Fruit fly (Drosophila melanogaster) whole organism, prepupa: ENCODE measurements around the gene PNKP.

ENCODE experiments used
- CG10631 ChIP-seq: fragments of 200-800 bp; sonication (Bioruptor generic); optimal IDR thresholded peaks from 2 replicates; lab custom pipeline; 2016; ENCODE audit warnings: missing biosample characterization, missing genetic modification characterization
- CG10669 ChIP-seq: fragments of 200-800 bp; sonication (Bioruptor generic); optimal IDR thresholded peaks from 3 replicates; lab custom pipeline; 2018; ENCODE audit warnings: missing biosample characterization, mild to moderate bottlenecking, missing genetic modification characterization, moderate library complexity
- CG11762 ChIP-seq: fragments of 200-800 bp; sonication (Bioruptor generic); optimal IDR thresholded peaks from 3 replicates; lab custom pipeline; 2016; ENCODE audit warnings: missing biosample characterization, missing genetic modification characterization; ENCODE audit not compliant: insufficient read depth
- CG1621 ChIP-seq: fragments of 200-800 bp; sonication (Bioruptor generic); optimal IDR thresholded peaks from 3 replicates; lab custom pipeline; 2018; ENCODE audit warnings: missing biosample characterization, mild to moderate bottlenecking, missing genetic modification characterization
- CG16779 ChIP-seq: fragments of 200-800 bp; sonication (Bioruptor generic); optimal IDR thresholded peaks from 3 replicates; lab custom pipeline; 2017; ENCODE audit warnings: missing biosample characterization, mild to moderate bottlenecking, missing genetic modification characterization
- CG3032 ChIP-seq: fragments of 200-800 bp; optimal IDR thresholded peaks from 2 replicates; lab custom pipeline; 2019; ENCODE audit warnings: missing biosample characterization, mild to moderate bottlenecking, missing genetic modification characterization, moderate library complexity
- CG34406 ChIP-seq: fragments of 200-800 bp; sonication (Bioruptor generic); optimal IDR thresholded peaks from 3 replicates; lab custom pipeline; 2016; ENCODE audit warnings: missing biosample characterization, missing genetic modification characterization
- CG3919 ChIP-seq: fragments of 200-800 bp; sonication (Bioruptor generic); optimal IDR thresholded peaks from 3 replicates; lab custom pipeline; 2016; ENCODE audit warnings: missing biosample characterization, missing genetic modification characterization
- CG6792 ChIP-seq: fragments of 200-800 bp; sonication (Bioruptor generic); optimal IDR thresholded peaks from 3 replicates; lab custom pipeline; 2016; ENCODE audit warnings: missing biosample characterization, missing genetic modification characterization
- CG6808 ChIP-seq: fragments of 200-800 bp; sonication (Bioruptor generic); optimal IDR thresholded peaks from 3 replicates; lab custom pipeline; 2017; ENCODE audit warnings: missing biosample characterization, missing genetic modification characterization, mild to moderate bottlenecking, moderate library complexity, missing genetic modification reagents
- CG8119 ChIP-seq: fragments of 200-800 bp; sonication (Bioruptor generic); IDR thresholded peaks from 3 replicates; pipeline ENCODE4 v1.3.6; 2022; ENCODE audit warnings: missing biosample characterization, missing genetic modification characterization
- CG8632 ChIP-seq: fragments of 200-800 bp; sonication (Bioruptor generic); optimal IDR thresholded peaks from 3 replicates; lab custom pipeline; 2016; ENCODE audit warnings: missing biosample characterization, missing genetic modification characterization
- CG9139 ChIP-seq: fragments of 200-800 bp; sonication (Bioruptor generic); optimal IDR thresholded peaks from 3 replicates; lab custom pipeline; 2017; ENCODE audit warnings: missing biosample characterization, mild to moderate bottlenecking, missing genetic modification characterization
- Eip78C ChIP-seq: fragments of 200-800 bp; sonication (Bioruptor generic); peaks from one replicate; lab custom pipeline; 2016; ENCODE audit warnings: missing biosample characterization, missing genetic modification characterization
- Hr39 ChIP-seq: fragments of 200-800 bp; sonication (Bioruptor generic); optimal IDR thresholded peaks from 2 replicates; lab custom pipeline; 2016; ENCODE audit warnings: missing biosample characterization, missing genetic modification characterization
- Smox ChIP-seq: fragments of 200-800 bp; sonication (Bioruptor generic); optimal IDR thresholded peaks from 3 replicates; lab custom pipeline; 2016; ENCODE audit warnings: missing biosample characterization, missing genetic modification characterization
- Sox14 ChIP-seq: fragments of 200-800 bp; sonication (Bioruptor generic); optimal IDR thresholded peaks from 3 replicates; lab custom pipeline; 2016; ENCODE audit warnings: missing biosample characterization, missing genetic modification characterization
- cyc ChIP-seq: fragments of 200-800 bp; sonication (Bioruptor generic); optimal IDR thresholded peaks from 3 replicates; lab custom pipeline; 2016; ENCODE audit warnings: missing biosample characterization, missing genetic modification characterization
- dsx ChIP-seq: fragments of 200-800 bp; optimal IDR thresholded peaks from 3 replicates; lab custom pipeline; 2019; ENCODE audit warnings: missing biosample characterization, mild to moderate bottlenecking, missing genetic modification characterization, moderate library complexity; ENCODE audit not compliant: poor library complexity, severe bottlenecking
- fd59A ChIP-seq: fragments of 200-800 bp; sonication (Bioruptor generic); optimal IDR thresholded peaks from 2 replicates; lab custom pipeline; 2017; ENCODE audit warnings: missing biosample characterization, mild to moderate bottlenecking, missing genetic modification characterization, missing genetic modification reagents
- fd85E ChIP-seq: fragments of 200-800 bp; sonication (Bioruptor generic); optimal IDR thresholded peaks from 3 replicates; lab custom pipeline; 2016; ENCODE audit warnings: missing biosample characterization, missing genetic modification characterization
- fkh ChIP-seq: fragments of 200-800 bp; sonication (Bioruptor generic); optimal IDR thresholded peaks from 3 replicates; lab custom pipeline; 2017; ENCODE audit warnings: missing biosample characterization, mild to moderate bottlenecking, missing genetic modification characterization, moderate library complexity
- net ChIP-seq: fragments of 200-800 bp; sonication (Bioruptor generic); optimal IDR thresholded peaks from 3 replicates; lab custom pipeline; 2016; ENCODE audit warnings: missing biosample characterization, missing genetic modification characterization
- salr ChIP-seq, 2 experiments: fragments of 200-800 bp; sonication (Bioruptor generic); optimal IDR thresholded peaks; 3 replicates each; lab custom pipeline; 2016 to 2018; ENCODE audit warnings: missing biosample characterization in 2 of 2, missing genetic modification characterization in 2 of 2, mild to moderate bottlenecking in 1 of 2
- svp ChIP-seq: fragments of 200-800 bp; sonication (Bioruptor generic); peaks from one replicate; lab custom pipeline; 2016; ENCODE audit warnings: missing biosample characterization, missing genetic modification characterization
- vri ChIP-seq: fragments of 200-800 bp; sonication (Bioruptor generic); optimal IDR thresholded peaks from 3 replicates; lab custom pipeline; 2016; ENCODE audit warnings: missing biosample characterization, mild to moderate bottlenecking, missing genetic modification characterization

PNKP gene

dm6 chr3R:8343251-8343744 is at the start of gene PNKP, which contains the start of gene COX7AL:
TSS of gene PNKP (minus strand) at chr3R:8343516.
TSS of gene COX7AL (plus strand) at chr3R:8343669.
- TF ChIP-seq fd59A (GFP tag; lab: Kevin White, UChicago) (no peak), CG1621 (no peak), CG6792 (no peak), CG10669 (GFP tag; lab: Kevin White, UChicago) (no peak), fkh (GFP tag; lab: Kevin White, UChicago) (peak; percentile 38)

dm6 chr3R:8389636-8390035 is 46.3 kb upstream of the PNKP start:
- TF ChIP-seq vri (GFP tag; lab: Kevin White, UChicago): no peak
- TF ChIP-seq svp (GFP tag; lab: Kevin White, UChicago): peak; percentile 7

DNA sequence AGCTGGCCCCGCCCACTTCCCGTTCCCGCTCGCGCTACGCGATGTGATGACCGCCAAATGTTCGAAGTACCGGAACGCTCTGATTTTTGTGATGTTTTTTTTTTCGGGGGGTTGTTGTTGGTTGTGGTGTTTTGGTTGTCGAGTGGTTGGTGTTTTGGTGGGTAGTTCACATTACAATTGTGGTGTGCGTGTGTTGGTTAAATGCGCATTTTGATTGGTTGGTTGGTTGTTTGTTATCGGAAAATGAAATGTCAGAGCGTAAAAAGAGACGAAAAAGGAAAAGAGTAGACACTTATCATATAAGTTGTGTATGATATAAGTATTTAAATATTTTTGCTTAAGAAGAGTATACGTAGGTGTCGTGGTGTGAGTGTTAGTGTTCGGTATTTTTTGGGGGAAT is 25.2 kb upstream of the PNKP start:
- TF ChIP-seq CG8119 (GFP tag; lab: Robert Waterston, UW): no peak

- TF ChIP-seq CG8632 (no peak), CG3032 (tag; lab: Kevin White, UChicago) (no peak), CG10669 (GFP tag; lab: Kevin White, UChicago) (no peak), CG6808 (GFP tag; lab: Kevin White, UChicago) (no peak), CG9139 (no peak), cyc (GFP tag; lab: Kevin White, UChicago) (no peak), CG10631 (peak; percentile 35), CG16779 (tag; lab: Kevin White, UChicago) (no peak), net (GFP tag; lab: Kevin White, UChicago) (no peak), Smox (GFP tag; lab: Kevin White, UChicago) (no peak), CG34406 (GFP tag; lab: Kevin White, UChicago) (no peak), CG3919 (GFP tag; lab: Kevin White, UChicago) (no peak), salr (GFP tag; optimal IDR thresholded peaks at IDR 0.05; lab: Kevin White, UChicago) (no peak), svp (GFP tag; lab: Kevin White, UChicago) (peak; percentile 39), fd85E (GFP tag; lab: Kevin White, UChicago) (no peak)
Measured at dm6 chr3R:8362259-8362876, 19.1 kb upstream of the PNKP start, which contains the start of the genes Veneno and CG7963. TSS of gene Veneno (minus strand) at chr3R:8362554. TSS of gene CG7963 (plus strand) at chr3R:8362826.

dm6 chr3R:8358004-8358403 is 14.7 kb upstream of the PNKP start:
- TF ChIP-seq Eip78C (GFP tag; lab: Kevin White, UChicago): peak; percentile 24
- no peak for TF ChIP-seq svp (GFP tag; lab: Kevin White, UChicago)

DNA sequence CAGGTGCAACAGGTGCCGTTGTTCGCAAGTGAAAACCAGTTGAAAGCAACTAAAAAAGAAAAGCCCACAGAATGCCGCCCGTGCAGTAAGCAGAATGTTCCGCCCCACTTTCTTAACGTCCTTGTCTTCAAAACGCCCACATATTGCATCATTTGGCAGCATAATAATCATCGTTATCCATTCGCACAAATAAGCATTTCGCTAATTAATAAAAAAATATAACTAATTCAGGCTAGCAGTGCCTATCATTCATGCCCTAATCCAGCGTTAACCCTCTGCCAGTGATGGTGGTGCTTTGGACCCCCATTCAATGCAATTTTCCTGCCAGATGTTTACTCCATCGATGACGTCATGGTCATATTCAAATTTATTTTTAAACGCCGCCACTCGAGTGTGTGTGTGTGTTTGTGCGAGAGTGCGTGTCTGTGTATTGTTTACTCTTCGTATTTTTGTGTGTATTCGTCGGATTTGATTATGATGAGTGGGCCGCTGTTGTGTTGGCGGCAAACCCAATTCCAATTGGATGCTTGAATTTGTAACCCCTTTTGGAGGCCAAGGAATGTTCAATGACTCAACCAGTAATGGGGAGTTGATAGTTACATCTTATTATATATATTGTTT is 14.2 kb upstream of the PNKP start:
- TF ChIP-seq CG11762 (no peak), dsx (GFP tag; lab: Kevin White, UChicago) (no peak), fkh (GFP tag; lab: Kevin White, UChicago) (peak; percentile 90), net (GFP tag; lab: Kevin White, UChicago) (peak; percentile 39), Hr39 (no peak), CG9139 (no peak), Eip78C (GFP tag; lab: Kevin White, UChicago) (peak; percentile 80), Sox14 (no peak), CG8632 (no peak), vri (GFP tag; lab: Kevin White, UChicago) (peak; percentile 86), CG10669 (GFP tag; lab: Kevin White, UChicago) (no peak), svp (GFP tag; lab: Kevin White, UChicago) (peak; percentile 67)
